Fruit fly (Drosophila melanogaster) Kc167 (cell line): Measurements from ENCODE around the gene CG42814.

Source experiments
- Myc ChIP-seq: fragments of >200 bp; optimal IDR thresholded peaks from 2 replicates; lab custom pipeline; 2017; ENCODE audit warnings: missing external identifiers
- Sin3A ChIP-seq: fragments of >200 bp; optimal IDR thresholded peaks from 2 replicates; lab custom pipeline; 2018; ENCODE audit warnings: missing external identifiers
- insv ChIP-seq: fragments of >200 bp; optimal IDR thresholded peaks from 3 replicates; lab custom pipeline; 2018; ENCODE audit warnings: missing external identifiers
- psq ChIP-seq: fragments of >200 bp; optimal IDR thresholded peaks from 2 replicates; lab custom pipeline; 2017; ENCODE audit warnings: missing external identifiers
- ttk ChIP-seq: sonication (Bioruptor generic); optimal IDR thresholded peaks from 2 replicates; lab custom pipeline; 2017; ENCODE audit warnings: missing external identifiers

DNA sequence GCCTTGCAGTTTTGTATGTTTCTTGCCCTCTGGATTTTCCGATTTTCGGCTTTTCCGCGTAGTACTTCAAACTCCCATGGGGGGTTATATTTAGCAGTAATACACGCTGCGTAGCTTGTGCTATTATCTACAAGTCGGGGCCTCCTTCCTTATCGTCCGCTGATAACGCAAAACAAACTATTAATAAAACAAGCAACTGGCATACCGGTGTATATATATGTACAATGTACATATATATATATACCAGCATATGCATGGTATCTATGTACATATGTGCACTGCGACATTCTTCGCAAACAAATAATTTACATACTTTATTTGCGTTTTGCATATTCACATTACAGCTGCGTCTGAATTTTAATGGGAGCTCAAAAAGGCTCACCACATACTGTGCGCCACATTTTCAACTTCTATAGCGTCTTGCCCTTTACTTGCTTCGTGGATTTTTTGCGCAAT is 24.7 kb upstream of the CG42814 start:
- no peak for TF ChIP-seq Sin3A (lab: Kevin White, UChicago)
- TF ChIP-seq psq, result no peak
- TF ChIP-seq ttk (lab: Kevin White, UChicago), result no peak
- no peak for TF ChIP-seq insv (lab: Kevin White, UChicago)
- no peak for TF ChIP-seq Myc (lab: Kevin White, UChicago)
